Worm (Caenorhabditis elegans) whole organism, young adult: Measurements from ENCODE around the gene F01G4.4.

Experiments used
- B0019.2 ChIP-seq: fragments of 200-800 bp; sonication (Bioruptor generic); conservative IDR thresholded peaks from 2 replicates; pipeline ENCODE4 v1.3.6; 2022; ENCODE audit warnings: missing genetic modification reagents, missing genetic modification characterization, missing compliant biosample characterization
- B0035.1 ChIP-seq: sonication (generic microtip); optimal IDR thresholded peaks from 2 replicates; lab custom pipeline; 2016; ENCODE audit warnings: missing genetic modification characterization, mild to moderate bottlenecking, missing compliant biosample characterization, missing genotype, missing genetic modification reagents
- B0336.3 ChIP-seq: fragments of 200-800 bp; sonication (Bioruptor generic); IDR thresholded peaks from 2 replicates; pipeline ENCODE4 v1.3.6; 2022; ENCODE audit warnings: missing genetic modification characterization, missing compliant biosample characterization
- C17E4.6 ChIP-seq: fragments of 200-800 bp; sonication (Bioruptor generic); IDR thresholded peaks from 2 replicates; pipeline ENCODE4 v1.3.6; 2022; ENCODE audit warnings: missing genetic modification reagents, missing genetic modification characterization, missing compliant biosample characterization
- F22D6.2 ChIP-seq: sonication (generic microtip); optimal IDR thresholded peaks from 2 replicates; lab custom pipeline; 2016; ENCODE audit warnings: mild to moderate bottlenecking, missing genetic modification characterization, missing compliant biosample characterization
- F52B5.7 ChIP-seq: sonication (generic microtip); optimal IDR thresholded peaks from 2 replicates; lab custom pipeline; 2016; ENCODE audit warnings: mild to moderate bottlenecking, missing genetic modification characterization, missing compliant biosample characterization
- F55B11.4 ChIP-seq: sonication (generic microtip); optimal IDR thresholded peaks from 2 replicates; lab custom pipeline; 2016; ENCODE audit warnings: missing compliant biosample characterization, missing genetic modification characterization, borderline replicate concordance; ENCODE audit not compliant: insufficient read depth
- T26A5.8 ChIP-seq: sonication (generic microtip); optimal IDR thresholded peaks from 2 replicates; lab custom pipeline; 2016; ENCODE audit warnings: missing genetic modification characterization, missing compliant biosample characterization
- Y79H2A.3 ChIP-seq: fragments of 200-800 bp; sonication (Bioruptor generic); conservative IDR thresholded peaks from 2 replicates; pipeline ENCODE4 v1.3.6; 2022; ENCODE audit warnings: missing genetic modification reagents, missing genetic modification characterization, missing compliant biosample characterization
- Y95B8A.8 ChIP-seq: fragments of 200-800 bp; sonication (Bioruptor generic); IDR thresholded peaks from 2 replicates; pipeline ENCODE4 v1.3.6; 2022; ENCODE audit warnings: missing genetic modification reagents, missing genetic modification characterization, missing compliant biosample characterization
- akir-1 ChIP-seq: fragments of 200-800 bp; sonication (Bioruptor generic); optimal IDR thresholded peaks from 2 replicates; lab custom pipeline; 2018; ENCODE audit warnings: mild to moderate bottlenecking, missing genetic modification characterization, moderate library complexity, missing compliant biosample characterization
- atf-7 ChIP-seq: sonication (generic microtip); optimal IDR thresholded peaks from 2 replicates; lab custom pipeline; 2017; ENCODE audit warnings: mild to moderate bottlenecking, missing genetic modification characterization, missing compliant biosample characterization
- athp-1 ChIP-seq: sonication (generic microtip); optimal IDR thresholded peaks from 2 replicates; lab custom pipeline; 2017; ENCODE audit warnings: mild to moderate bottlenecking, missing genetic modification characterization, missing compliant biosample characterization
- attf-6 ChIP-seq: fragments of 200-800 bp; sonication (Bioruptor generic); IDR thresholded peaks from 2 replicates; pipeline ENCODE4 v1.3.6; 2022; ENCODE audit warnings: missing genetic modification reagents, missing genetic modification characterization, missing compliant biosample characterization
- bed-2 ChIP-seq: fragments of 200-800 bp; sonication (Bioruptor generic); IDR thresholded peaks from 2 replicates; pipeline ENCODE4 v1.3.6; 2022; ENCODE audit warnings: missing genetic modification reagents, missing genetic modification characterization, missing compliant biosample characterization
- ceh-100 ChIP-seq: fragments of 200-800 bp; sonication (Bioruptor generic); IDR thresholded peaks from 2 replicates; pipeline ENCODE4 v1.3.6; 2022; ENCODE audit warnings: missing genetic modification reagents, missing genetic modification characterization, missing compliant biosample characterization
- ceh-27 ChIP-seq: fragments of 200-800 bp; sonication (Bioruptor generic); optimal IDR thresholded peaks from 2 replicates; lab custom pipeline; 2018; ENCODE audit warnings: mild to moderate bottlenecking, missing genetic modification characterization, moderate library complexity, missing compliant biosample characterization
- ceh-79 ChIP-seq: sonication (generic microtip); optimal IDR thresholded peaks from 2 replicates; lab custom pipeline; 2017; ENCODE audit warnings: mild to moderate bottlenecking, missing genetic modification characterization, missing compliant biosample characterization
- chd-7 ChIP-seq: sonication (generic microtip); optimal IDR thresholded peaks from 2 replicates; lab custom pipeline; 2016; ENCODE audit warnings: mild to moderate bottlenecking, missing genetic modification characterization, moderate library complexity, missing compliant biosample characterization
- dpff-1 ChIP-seq: sonication (generic microtip); optimal IDR thresholded peaks from 2 replicates; lab custom pipeline; 2017; ENCODE audit warnings: mild to moderate bottlenecking, missing genetic modification characterization, missing compliant biosample characterization
- efl-1 ChIP-seq: fragments of 150-350 bp; optimal IDR thresholded peaks from 2 replicates; lab custom pipeline; 2014; ENCODE audit warnings: missing biosample characterization, missing genetic modification reagents, missing genetic modification characterization
- egl-18 ChIP-seq: fragments of 200-800 bp; sonication (Bioruptor generic); IDR thresholded peaks from 2 replicates; pipeline ENCODE4 v1.3.6; 2022; ENCODE audit warnings: missing genetic modification reagents, missing genetic modification characterization, missing compliant biosample characterization
- gei-17 ChIP-seq: fragments of 200-800 bp; sonication (Bioruptor generic); optimal IDR thresholded peaks from 2 replicates; lab custom pipeline; 2018; ENCODE audit warnings: mild to moderate bottlenecking, missing genetic modification characterization, missing compliant biosample characterization
- hmg-20 ChIP-seq: fragments of 200-800 bp; sonication (Bioruptor generic); IDR thresholded peaks from 2 replicates; pipeline ENCODE4 v1.3.6; 2022; ENCODE audit warnings: missing genetic modification reagents, missing genetic modification characterization, missing compliant biosample characterization
- hrde-1 ChIP-seq: sonication (generic microtip); optimal IDR thresholded peaks from 2 replicates; lab custom pipeline; 2016; ENCODE audit warnings: missing genetic modification characterization, mild to moderate bottlenecking, missing compliant biosample characterization, moderate library complexity, missing genotype, missing genetic modification reagents, borderline replicate concordance
- hsf-1 ChIP-seq: fragments of 200-800 bp; sonication (Bioruptor generic); IDR thresholded peaks from 2 replicates; pipeline ENCODE4 v1.3.6; 2022; ENCODE audit warnings: missing genetic modification reagents, missing genetic modification characterization, missing compliant biosample characterization
- let-526 ChIP-seq: fragments of 200-800 bp; sonication (Bioruptor generic); IDR thresholded peaks from 2 replicates; pipeline ENCODE4 v1.3.6; 2022; ENCODE audit warnings: missing genetic modification reagents, missing genetic modification characterization, missing compliant biosample characterization
- lin-35 ChIP-seq, 3 experiments: fragments of 150-350 bp in 2 of 3; sonication (generic microtip) in 1 of 3; optimal IDR thresholded peaks; 2 replicates each; lab custom pipeline; 2014 to 2018; ENCODE audit warnings: missing biosample characterization in 3 of 3, missing genetic modification characterization in 3 of 3, missing genetic modification reagents in 3 of 3
- lin-40 ChIP-seq: sonication (generic microtip); optimal IDR thresholded peaks from 2 replicates; lab custom pipeline; 2016; ENCODE audit warnings: missing genetic modification characterization, mild to moderate bottlenecking, missing compliant biosample characterization, missing genotype, missing genetic modification reagents
- lin-54 ChIP-seq: fragments of 200-800 bp; sonication (Bioruptor generic); optimal IDR thresholded peaks from 2 replicates; lab custom pipeline; 2018; ENCODE audit warnings: mild to moderate bottlenecking, missing genetic modification characterization, missing compliant biosample characterization
- lsy-27 ChIP-seq: sonication (generic microtip); optimal IDR thresholded peaks from 2 replicates; lab custom pipeline; 2017; ENCODE audit warnings: missing genetic modification characterization, mild to moderate bottlenecking, missing compliant biosample characterization, antibody characterized with exemption, missing genotype, borderline replicate concordance; ENCODE audit not compliant: insufficient read depth
- madf-6 ChIP-seq: fragments of 200-800 bp; sonication (Bioruptor generic); IDR thresholded peaks from 2 replicates; pipeline ENCODE4 v1.3.6; 2022; ENCODE audit warnings: missing genetic modification reagents, missing genetic modification characterization, missing compliant biosample characterization
- madf-8 ChIP-seq: fragments of 200-800 bp; sonication (Bioruptor generic); conservative IDR thresholded peaks from 2 replicates; pipeline ENCODE4 v1.3.6; 2022; ENCODE audit warnings: missing genetic modification reagents, missing genetic modification characterization, missing compliant biosample characterization
- mes-4 ChIP-seq: sonication (generic microtip); optimal IDR thresholded peaks from 2 replicates; lab custom pipeline; 2016; ENCODE audit warnings: missing genotype, missing genetic modification characterization, missing compliant biosample characterization
- nfya-1 ChIP-seq: sonication (generic microtip); optimal IDR thresholded peaks from 2 replicates; lab custom pipeline; 2017; ENCODE audit warnings: antibody characterized with exemption, missing compliant biosample characterization, missing genetic modification characterization, borderline replicate concordance; ENCODE audit not compliant: insufficient read depth
- nfya-2 ChIP-seq: fragments of 200-800 bp; sonication (Bioruptor generic); IDR thresholded peaks from 2 replicates; pipeline ENCODE4 v1.3.6; 2022; ENCODE audit warnings: missing genetic modification reagents, missing genetic modification characterization, missing compliant biosample characterization
- nfyb-1 ChIP-seq: fragments of 200-800 bp; sonication (Bioruptor generic); IDR thresholded peaks from 2 replicates; pipeline ENCODE4 v1.3.6; 2022; ENCODE audit warnings: missing genetic modification reagents, missing genetic modification characterization, missing compliant biosample characterization
- nhr-120 ChIP-seq: fragments of 200-800 bp; sonication (Bioruptor generic); IDR thresholded peaks from 2 replicates; pipeline ENCODE4 v1.3.6; 2022; ENCODE audit warnings: missing genetic modification characterization, missing compliant biosample characterization
- repo-1 ChIP-seq: sonication (generic microtip); optimal IDR thresholded peaks from 2 replicates; lab custom pipeline; 2017; ENCODE audit warnings: mild to moderate bottlenecking, missing genetic modification characterization, missing compliant biosample characterization
- sea-2 ChIP-seq: fragments of 200-800 bp; sonication (Bioruptor generic); IDR thresholded peaks from 2 replicates; pipeline ENCODE4 v1.3.6; 2022; ENCODE audit warnings: missing genetic modification characterization, missing compliant biosample characterization
- snpc-3.4 ChIP-seq: sonication (generic microtip); optimal IDR thresholded peaks from 2 replicates; lab custom pipeline; 2017; ENCODE audit warnings: missing genetic modification characterization, mild to moderate bottlenecking, missing compliant biosample characterization, antibody characterized with exemption, moderate library complexity, missing genotype, missing genetic modification reagents
- tbp1 ChIP-seq: fragments of 200-800 bp; sonication (Bioruptor generic); optimal IDR thresholded peaks from 2 replicates; lab custom pipeline; 2018; ENCODE audit warnings: mild to moderate bottlenecking, missing genetic modification characterization, missing compliant biosample characterization
- zim-3 ChIP-seq: sonication (generic microtip); optimal IDR thresholded peaks from 2 replicates; lab custom pipeline; 2017; ENCODE audit warnings: mild to moderate bottlenecking, missing genetic modification characterization, moderate library complexity, missing compliant biosample characterization
- ztf-22 ChIP-seq: fragments of 200-800 bp; sonication (Bioruptor generic); optimal IDR thresholded peaks from 2 replicates; lab custom pipeline; 2018; ENCODE audit warnings: mild to moderate bottlenecking, missing genetic modification characterization, moderate library complexity, missing compliant biosample characterization
- ztf-25 ChIP-seq: fragments of 200-800 bp; sonication (Bioruptor generic); IDR thresholded peaks from 2 replicates; pipeline ENCODE4 v1.3.6; 2022; ENCODE audit warnings: missing genetic modification reagents, missing genetic modification characterization, missing compliant biosample characterization
- ztf-26 ChIP-seq: sonication (generic microtip); optimal IDR thresholded peaks from 2 replicates; lab custom pipeline; 2017; ENCODE audit warnings: missing genetic modification characterization, missing compliant biosample characterization
- ztf-28 ChIP-seq: fragments of 200-800 bp; sonication (Bioruptor generic); IDR thresholded peaks from 2 replicates; pipeline ENCODE4 v1.3.6; 2022; ENCODE audit warnings: missing genetic modification reagents, missing genetic modification characterization, missing compliant biosample characterization

The F01G4.4 gene

ce11 chrIV:11142314-11143227 is 574 bp upstream of the F01G4.4 start, which contains the start of gene skih-2 (continued):
- TF ChIP-seq hrde-1 (no peak), chd-7 (tag; lab: Kevin White, UChicago) (no peak), F55B11.4 (tag; lab: Kevin White, UChicago) (no peak), mes-4 (tag; lab: Kevin White, UChicago) (no peak), lin-40 (tag; lab: Kevin White, UChicago) (no peak), hsf-1 (GFP tag; lab: Robert Waterston, UW) (peak; percentile 98), ceh-27 (GFP tag; lab: Kevin White, UChicago) (no peak), lsy-27 (tag; lab: Kevin White, UChicago) (no peak), attf-6 (no peak), snpc-3.4 (tag; lab: Kevin White, UChicago) (peak; percentile 14), bed-2 (GFP tag; lab: Robert Waterston, UW) (no peak), let-526 (GFP tag; lab: Robert Waterston, UW) (no peak), repo-1 (tag; lab: Kevin White, UChicago) (no peak), ceh-100 (GFP tag; lab: Robert Waterston, UW) (peak; percentile 44), Y79H2A.3 (GFP tag; lab: Robert Waterston, UW) (no peak), B0035.1 (no peak), lin-54 (peak; percentile 75), hmg-20 (no peak), B0019.2 (no peak), athp-1 (tag; lab: Kevin White, UChicago) (no peak), ztf-22 (GFP tag; lab: Kevin White, UChicago) (no peak), nfya-2 (GFP tag; lab: Robert Waterston, UW) (no peak), sea-2 (GFP tag; lab: Robert Waterston, UW) (no peak), Y95B8A.8 (no peak), akir-1 (GFP tag; lab: Kevin White, UChicago) (no peak), gei-17 (GFP tag; lab: Kevin White, UChicago) (no peak), efl-1 (GFP tag; lab: Kevin White, UChicago) (peak; percentile 72), F52B5.7 (no peak), lin-35 (GFP tag; optimal IDR thresholded peaks at IDR 0.05; lab: Kevin White, UChicago) (peak in 1 of 3 experiments; percentile 81), C17E4.6 (GFP tag; lab: Robert Waterston, UW) (no peak), tbp1 (GFP tag; lab: Kevin White, UChicago) (no peak), B0336.3 (GFP tag; lab: Robert Waterston, UW) (no peak), dpff-1 (tag; lab: Kevin White, UChicago) (no peak), nfya-1 (tag; lab: Kevin White, UChicago) (no peak), atf-7 (no peak), ceh-79 (tag; lab: Kevin White, UChicago) (no peak), zim-3 (no peak), ztf-25 (GFP tag; lab: Robert Waterston, UW) (no peak), madf-8 (peak; percentile 78), ztf-26 (tag; lab: Kevin White, UChicago) (no peak), F22D6.2 (tag; lab: Kevin White, UChicago) (no peak), madf-6 (peak; percentile 95), T26A5.8 (tag; lab: Kevin White, UChicago) (no peak), nhr-120 (no peak), ztf-28 (GFP tag; lab: Robert Waterston, UW) (no peak), egl-18 (GFP tag; lab: Robert Waterston, UW) (no peak), nfyb-1 (GFP tag; lab: Robert Waterston, UW) (peak; percentile 45; the same call in 1 of the 2 replicates)
